Fruit fly (Drosophila melanogaster) S2 (cell line): ENCODE measurements around the gene CG12477.

Experiments
- CG8478 ChIP-seq: fragments of >200 bp; optimal IDR thresholded peaks from 2 replicates; lab custom pipeline; 2018
- CTCF ChIP-seq, 2 experiments: fragments of >200 bp; optimal IDR thresholded peaks; 2 replicates each; lab custom pipeline; 2018

DNA sequence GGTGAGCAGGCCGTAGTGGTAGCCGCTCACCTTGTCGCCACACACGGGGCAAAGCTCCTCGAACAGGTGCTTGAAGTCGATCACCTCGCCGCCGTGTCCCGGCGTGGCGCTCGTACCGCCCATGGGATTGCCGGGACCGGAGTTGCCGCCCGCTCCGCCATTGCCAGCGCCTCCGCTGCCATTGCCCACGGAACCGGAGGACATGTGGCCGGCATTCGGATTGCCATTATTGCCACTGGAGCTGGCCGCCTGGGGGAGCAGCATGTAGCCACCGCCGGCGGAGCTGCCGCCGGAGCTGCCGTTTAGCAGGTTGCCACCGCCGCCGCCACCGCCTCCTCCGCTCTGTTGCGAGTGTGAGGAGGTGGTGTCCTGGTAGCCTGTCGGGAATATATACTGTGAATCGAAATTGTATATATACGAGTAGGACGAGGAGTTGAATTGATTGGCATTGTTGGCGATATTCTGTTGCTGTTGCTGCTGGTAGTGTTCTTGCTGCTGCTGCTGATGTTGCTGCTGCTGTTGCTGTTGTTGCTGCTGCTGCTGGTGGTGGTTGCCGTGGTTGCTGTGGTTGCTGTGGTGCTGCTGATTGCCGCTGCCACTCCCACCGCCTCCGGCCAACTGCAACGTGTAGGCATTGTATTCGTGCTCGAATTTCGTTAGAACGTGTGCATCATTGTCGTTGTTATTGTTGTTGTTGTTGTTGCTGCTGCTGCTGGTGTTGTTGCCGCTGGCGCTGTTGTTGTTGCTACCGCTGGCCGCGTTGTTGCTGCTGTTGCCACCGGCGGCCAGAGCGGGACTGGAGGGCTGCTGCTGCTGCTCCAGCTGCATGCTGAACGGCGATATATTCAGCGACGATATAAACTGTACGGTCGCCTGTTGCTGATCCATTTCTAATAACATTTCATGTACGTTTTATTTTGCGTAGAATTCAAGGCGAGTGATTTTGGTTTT is 40.7 kb upstream of the CG12477 start:
- TF ChIP-seq CG8478 (no peak), CTCF (optimal IDR thresholded peaks at IDR 0.05; lab: Kevin White, UChicago) (no peak)
